Worm (Caenorhabditis elegans): Measurements from ENCODE around the gene C55C3.7.

DNA sequence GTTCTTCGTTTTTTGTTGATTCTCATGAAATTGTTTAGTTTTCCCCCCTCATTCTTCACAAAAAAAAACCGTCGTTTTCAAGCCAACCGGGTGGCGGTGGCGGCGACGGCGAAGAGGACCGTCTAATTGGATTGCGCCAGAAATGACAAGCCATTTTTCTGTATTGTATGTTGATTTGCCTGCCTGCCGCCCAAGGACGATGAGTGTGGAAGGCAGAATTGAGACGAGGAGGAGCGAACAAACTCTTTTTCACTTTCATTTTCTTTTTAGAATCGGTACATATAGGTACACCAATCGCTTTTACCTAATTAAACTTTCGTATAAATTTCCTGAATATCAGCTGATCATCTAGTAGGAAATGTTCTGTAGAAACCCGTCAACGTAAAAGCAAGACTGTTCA is 19.2 kb upstream of the C55C3.7 start:
- TF ChIP-seq mep-1 (tag; optimal IDR thresholded peaks at IDR 0.05) (no peak), elt-1 (tag; optimal IDR thresholded peaks at IDR 0.05; ENCODE audit: borderline replicate concordance, insufficient read depth) (no peak), ces-1 (GFP tag; optimal IDR thresholded peaks at IDR 0.05) (no peak), unc-62 (GFP tag; optimal IDR thresholded peaks at IDR 0.05) (no peak), nhr-28 (tag; optimal IDR thresholded peaks at IDR 0.05) (no peak), blmp-1 (tag; optimal IDR thresholded peaks at IDR 0.05) (no peak), snpc-4 (tag; optimal IDR thresholded peaks at IDR 0.05) (no peak), sptf-1 (tag; optimal IDR thresholded peaks at IDR 0.05) (no peak), unc-39 (tag; optimal IDR thresholded peaks at IDR 0.05) (no peak)
